Fruit fly (Drosophila melanogaster) whole organism, embryonic: ENCODE data around the gene Syt1.

Experiments
- Abd-B ChIP-seq: fragments of 200-800 bp; sonication (Bioruptor generic); optimal IDR thresholded peaks from 2 replicates; lab custom pipeline; 2018; ENCODE audit warnings: missing biosample characterization, mild to moderate bottlenecking, missing genetic modification characterization, moderate library complexity
- Asciz ChIP-seq: fragments of 200-800 bp; sonication (Bioruptor generic); optimal IDR thresholded peaks from 2 replicates; lab custom pipeline; 2017; ENCODE audit warnings: missing biosample characterization, mild to moderate bottlenecking, missing genetic modification characterization, missing genetic modification reagents
- Atf-2 ChIP-seq: fragments of 200-800 bp; sonication (Bioruptor generic); optimal IDR thresholded peaks from 2 replicates; lab custom pipeline; 2016; ENCODE audit warnings: missing biosample characterization, missing genetic modification characterization
- Awh ChIP-seq: fragments of 200-800 bp; sonication (Bioruptor generic); IDR thresholded peaks from 2 replicates; pipeline ENCODE4, ENCODE4 v1.3.6; 2022; ENCODE audit warnings: missing biosample characterization, missing genetic modification characterization
- CG11398 ChIP-seq: fragments of 200-800 bp; sonication (Bioruptor generic); optimal IDR thresholded peaks from 2 replicates; lab custom pipeline; 2016; ENCODE audit warnings: missing biosample characterization, missing genetic modification characterization
- CG11456 ChIP-seq: fragments of 200-800 bp; sonication (Bioruptor generic); IDR thresholded peaks from 3 replicates; pipeline ENCODE4 v1.3.6; 2022; ENCODE audit warnings: missing biosample characterization, missing genetic modification characterization
- CG11560 ChIP-seq: fragments of 200-800 bp; sonication (Bioruptor generic); IDR thresholded peaks from 3 replicates; pipeline ENCODE4 v1.3.6; 2022; ENCODE audit warnings: missing biosample characterization, missing genetic modification characterization
- CG13287 ChIP-seq: fragments of 200-800 bp; sonication (Bioruptor generic); IDR thresholded peaks from 2 replicates; pipeline ENCODE4 v1.3.6; 2022; ENCODE audit warnings: missing biosample characterization, missing genetic modification characterization; ENCODE audit not compliant: partially characterized antibody
- CG13624 ChIP-seq: fragments of 200-800 bp; sonication (Bioruptor generic); optimal IDR thresholded peaks from 2 replicates; lab custom pipeline; 2016; ENCODE audit warnings: missing biosample characterization, missing genetic modification characterization
- CG15269 ChIP-seq: fragments of 200-800 bp; sonication (Bioruptor generic); optimal IDR thresholded peaks from 2 replicates; lab custom pipeline; 2018; ENCODE audit warnings: missing biosample characterization, mild to moderate bottlenecking, missing genetic modification characterization, moderate library complexity
- CG18619 ChIP-seq: fragments of 200-800 bp; sonication (Bioruptor generic); optimal IDR thresholded peaks from 3 replicates; lab custom pipeline; 2017; ENCODE audit warnings: missing biosample characterization, mild to moderate bottlenecking, missing genetic modification characterization
- CG32532 ChIP-seq: fragments of 200-800 bp; sonication (Bioruptor generic); IDR thresholded peaks from 2 replicates; pipeline ENCODE4 v1.3.6; 2022; ENCODE audit warnings: missing biosample characterization, missing genetic modification characterization
- CG4424 ChIP-seq: fragments of 200-800 bp; sonication (Bioruptor generic); optimal IDR thresholded peaks from 3 replicates; lab custom pipeline; 2016; ENCODE audit warnings: missing biosample characterization, missing genetic modification characterization
- CG7556 ChIP-seq: fragments of 200-800 bp; sonication (Bioruptor generic); optimal IDR thresholded peaks from 2 replicates; lab custom pipeline; 2017; ENCODE audit warnings: missing biosample characterization, mild to moderate bottlenecking, missing genetic modification characterization
- CG7987 ChIP-seq: fragments of 200-800 bp; sonication (Bioruptor generic); optimal IDR thresholded peaks from 2 replicates; lab custom pipeline; 2018; ENCODE audit warnings: missing biosample characterization, mild to moderate bottlenecking, missing genetic modification characterization, moderate library complexity
- CG8281 ChIP-seq: fragments of 200-800 bp; sonication (Bioruptor generic); optimal IDR thresholded peaks from 2 replicates; lab custom pipeline; 2018; ENCODE audit warnings: missing biosample characterization, mild to moderate bottlenecking, missing genetic modification characterization, moderate library complexity
- CG8924 ChIP-seq: fragments of 200-800 bp; optimal IDR thresholded peaks from 3 replicates; lab custom pipeline; 2019; ENCODE audit warnings: missing biosample characterization, mild to moderate bottlenecking, missing genetic modification characterization, moderate library complexity
- CG8944 ChIP-seq: fragments of 200-800 bp; sonication (Bioruptor generic); optimal IDR thresholded peaks from 3 replicates; lab custom pipeline; 2016; ENCODE audit warnings: missing biosample characterization, missing genetic modification characterization
- CG9817 ChIP-seq: fragments of 200-800 bp; sonication (Bioruptor generic); optimal IDR thresholded peaks from 2 replicates; lab custom pipeline; 2018; ENCODE audit warnings: missing biosample characterization, mild to moderate bottlenecking, missing genetic modification characterization, moderate library complexity
- CTCF ChIP-seq: fragments of 200-800 bp; sonication (Bioruptor generic); optimal IDR thresholded peaks from 2 replicates; lab custom pipeline; 2017; ENCODE audit warnings: missing biosample characterization, mild to moderate bottlenecking, missing genetic modification characterization, moderate library complexity
- Dbx ChIP-seq: fragments of 200-800 bp; sonication (Bioruptor generic); IDR thresholded peaks from 3 replicates; pipeline ENCODE4 v1.3.6; 2022; ENCODE audit warnings: missing biosample characterization, missing genetic modification characterization
- Doc2 ChIP-seq: fragments of 200-800 bp; sonication (Bioruptor generic); IDR thresholded peaks from 2 replicates; pipeline ENCODE4 v1.3.6; 2022; ENCODE audit warnings: missing biosample characterization, missing genetic modification characterization
- Eip74EF ChIP-seq, 2 experiments: fragments of 200-800 bp in 1 of 2; fragments of >200 bp in 1 of 2; sonication (Bioruptor generic) in 1 of 2; optimal IDR thresholded peaks; 2 replicates each; lab custom pipeline; 2017 to 2019; ENCODE audit warnings: missing biosample characterization in 2 of 2, missing genetic modification characterization in 2 of 2, mild to moderate bottlenecking in 1 of 2, moderate library complexity in 1 of 2
- HmgZ ChIP-seq: fragments of 200-800 bp; sonication (Bioruptor generic); optimal IDR thresholded peaks from 2 replicates; lab custom pipeline; 2018; ENCODE audit warnings: missing biosample characterization, mild to moderate bottlenecking, missing genetic modification characterization
- Nf-YB ChIP-seq: fragments of 200-800 bp; sonication (Bioruptor generic); optimal IDR thresholded peaks from 3 replicates; lab custom pipeline; 2019; ENCODE audit warnings: missing biosample characterization, mild to moderate bottlenecking, missing genetic modification characterization, moderate library complexity
- Opbp ChIP-seq: fragments of 200-800 bp; sonication (Bioruptor generic); IDR thresholded peaks from 3 replicates; pipeline ENCODE4 v1.3.6; 2022; ENCODE audit warnings: missing biosample characterization, missing genetic modification characterization; ENCODE audit not compliant: partially characterized antibody
- Rfx ChIP-seq: fragments of 200-800 bp; sonication (Bioruptor generic); IDR thresholded peaks from 2 replicates; pipeline ENCODE4 v1.3.6; 2022; ENCODE audit warnings: missing biosample characterization, missing genetic modification characterization
- Rx ChIP-seq: fragments of 200-800 bp; sonication (Bioruptor generic); IDR thresholded peaks from 2 replicates; pipeline ENCODE4 v1.3.6; 2022; ENCODE audit warnings: missing biosample characterization, missing genetic modification characterization
- Sin3A ChIP-seq: fragments of >200 bp; optimal IDR thresholded peaks from 2 replicates; lab custom pipeline; 2018
- Tbp ChIP-seq: fragments of >200 bp; optimal IDR thresholded peaks from 2 replicates; lab custom pipeline; 2018; ENCODE audit warnings: missing biosample characterization, missing genetic modification characterization
- bcd ChIP-seq: fragments of 200-800 bp; sonication (Bioruptor generic); optimal IDR thresholded peaks from 2 replicates; lab custom pipeline; 2017; ENCODE audit warnings: missing biosample characterization, mild to moderate bottlenecking, missing genetic modification characterization
- bsh ChIP-seq, 2 experiments: fragments of 200-800 bp; sonication (Bioruptor generic); optimal IDR thresholded peaks; 2 replicates each; lab custom pipeline; 2017 to 2018; ENCODE audit warnings: mild to moderate bottlenecking in 2 of 2, missing biosample characterization in 2 of 2, missing genetic modification characterization in 2 of 2, moderate library complexity in 1 of 2
- chn ChIP-seq: fragments of 200-800 bp; sonication (Bioruptor generic); optimal IDR thresholded peaks from 2 replicates; lab custom pipeline; 2016; ENCODE audit warnings: missing biosample characterization, missing genetic modification characterization
- corto ChIP-seq: fragments of 200-800 bp; sonication (Bioruptor generic); optimal IDR thresholded peaks from 2 replicates; lab custom pipeline; 2016; ENCODE audit warnings: missing biosample characterization, mild to moderate bottlenecking, missing genetic modification characterization, moderate library complexity
- dimm ChIP-seq: fragments of 200-800 bp; sonication (Bioruptor generic); IDR thresholded peaks from 2 replicates; pipeline ENCODE4 v1.3.6; 2022; ENCODE audit warnings: missing biosample characterization, missing genetic modification characterization
- dpn ChIP-seq, 2 experiments: fragments of 200-800 bp; sonication (Bioruptor generic); optimal IDR thresholded peaks; 3 replicates each; lab custom pipeline; 2016; ENCODE audit warnings: missing biosample characterization in 2 of 2, missing genetic modification characterization in 2 of 2
- exex ChIP-seq: fragments of 200-800 bp; sonication (Bioruptor generic); optimal IDR thresholded peaks from 4 replicates; lab custom pipeline; 2018; ENCODE audit warnings: missing biosample characterization, mild to moderate bottlenecking, missing genetic modification characterization, moderate library complexity
- fru ChIP-seq: fragments of >200 bp; optimal IDR thresholded peaks from 2 replicates; lab custom pipeline; 2017
- ham ChIP-seq: fragments of 200-800 bp; sonication (Bioruptor generic); IDR thresholded peaks from 2 replicates; pipeline ENCODE4 v1.3.6; 2022; ENCODE audit warnings: missing biosample characterization, missing genetic modification characterization
- hth ChIP-seq: fragments of >200 bp; optimal IDR thresholded peaks from 2 replicates; lab custom pipeline; 2017; ENCODE audit warnings: inconsistent platforms
- kni ChIP-seq: fragments of 200-800 bp; sonication (Bioruptor generic); optimal IDR thresholded peaks from 3 replicates; lab custom pipeline; 2017; ENCODE audit warnings: mild to moderate bottlenecking, missing biosample characterization, missing genetic modification reagents, missing genetic modification characterization
- lola ChIP-seq, 3 experiments: fragments of >200 bp in 2 of 3; fragments of 200-800 bp in 1 of 3; sonication (Bioruptor generic) in 1 of 3; optimal IDR thresholded peaks; 2 replicates each; lab custom pipeline; 2017 to 2019; ENCODE audit warnings: missing biosample characterization in 3 of 3, missing genetic modification characterization in 3 of 3, mild to moderate bottlenecking in 1 of 3, moderate library complexity in 1 of 3
- maf-S ChIP-seq: fragments of 200-800 bp; sonication (Bioruptor generic); optimal IDR thresholded peaks from 2 replicates; lab custom pipeline; 2016; ENCODE audit warnings: missing biosample characterization, missing genetic modification characterization
- nom ChIP-seq: fragments of 200-800 bp; sonication (Bioruptor generic); optimal IDR thresholded peaks from 2 replicates; lab custom pipeline; 2017; ENCODE audit warnings: missing biosample characterization, missing genetic modification characterization, mild to moderate bottlenecking, moderate library complexity, missing genetic modification reagents
- org-1 ChIP-seq: fragments of 200-800 bp; sonication (Bioruptor generic); optimal IDR thresholded peaks from 2 replicates; lab custom pipeline; 2017; ENCODE audit warnings: missing biosample characterization, missing genetic modification characterization
- pfk ChIP-seq: fragments of 200-800 bp; sonication (Bioruptor generic); optimal IDR thresholded peaks from 2 replicates; lab custom pipeline; 2018; ENCODE audit warnings: missing biosample characterization, mild to moderate bottlenecking, missing genetic modification characterization, moderate library complexity
- psq ChIP-seq: fragments of 200-800 bp; sonication (Bioruptor generic); optimal IDR thresholded peaks from 2 replicates; lab custom pipeline; 2017; ENCODE audit warnings: missing biosample characterization, missing genetic modification characterization
- scrt ChIP-seq: fragments of 200-800 bp; sonication (Bioruptor generic); optimal IDR thresholded peaks from 2 replicates; lab custom pipeline; 2018; ENCODE audit warnings: missing biosample characterization, mild to moderate bottlenecking, missing genetic modification characterization, moderate library complexity
- ssp ChIP-seq: fragments of 200-800 bp; sonication (Bioruptor generic); IDR thresholded peaks from 2 replicates; pipeline ENCODE4 v1.3.6; 2022; ENCODE audit warnings: missing biosample characterization, missing genetic modification characterization
- tll ChIP-seq, 2 experiments: fragments of 200-800 bp in 1 of 2; fragments of >200 bp in 1 of 2; sonication (Bioruptor generic) in 1 of 2; optimal IDR thresholded peaks; 2 replicates each; lab custom pipeline; 2017 to 2019; ENCODE audit warnings: missing biosample characterization in 2 of 2, missing genetic modification characterization in 2 of 2, mild to moderate bottlenecking in 1 of 2, moderate library complexity in 1 of 2
- wek ChIP-seq: fragments of 200-800 bp; sonication (Bioruptor generic); optimal IDR thresholded peaks from 3 replicates; lab custom pipeline; 2018; ENCODE audit warnings: missing biosample characterization, mild to moderate bottlenecking, missing genetic modification characterization, moderate library complexity
- zen2 ChIP-seq: fragments of 200-800 bp; sonication (Bioruptor generic); IDR thresholded peaks from 3 replicates; pipeline ENCODE4 v1.3.6; 2022; ENCODE audit warnings: missing biosample characterization, missing genetic modification characterization; ENCODE audit not compliant: partially characterized antibody

The Syt1 gene

DNA sequence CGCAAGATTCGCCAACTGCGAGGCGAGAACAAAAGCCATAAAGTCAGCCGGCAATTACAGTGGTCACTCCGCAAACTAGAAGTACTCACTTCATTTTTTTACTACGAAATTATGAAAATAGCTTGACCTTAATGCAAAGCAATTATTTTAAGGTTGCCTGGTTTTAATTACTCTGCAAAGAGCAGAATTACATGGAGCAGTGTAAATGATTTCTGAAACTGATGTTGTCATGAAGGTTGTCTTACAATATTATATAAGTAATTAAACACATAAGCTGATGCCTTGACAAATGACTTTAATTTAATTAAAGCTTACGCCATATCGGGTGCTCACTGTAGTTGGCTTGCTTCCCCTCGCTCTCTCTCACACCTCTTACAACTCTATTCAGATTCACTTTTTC is 65.6 kb downstream of the Syt1 start (continued):
- TF ChIP-seq dpn (GFP tag; optimal IDR thresholded peaks at IDR 0.05; lab: Kevin White, UChicago) (peak; percentile 43 to 57), ham (GFP tag; lab: Robert Waterston, UW) (no peak), chn (GFP tag; lab: Kevin White, UChicago) (no peak), psq (GFP tag; lab: Kevin White, UChicago) (no peak), CG18619 (GFP tag; lab: Kevin White, UChicago) (peak; percentile 31), CG13624 (GFP tag; lab: Kevin White, UChicago) (peak; percentile 67), corto (GFP tag; lab: Kevin White, UChicago) (no peak), HmgZ (tag; lab: Kevin White, UChicago) (peak; percentile 17), fru (lab: Kevin White, UChicago) (no peak), Atf-2 (GFP tag; lab: Kevin White, UChicago) (peak; percentile 19), dimm (no peak), CG4424 (peak; percentile 17), bsh (GFP tag; optimal IDR thresholded peaks at IDR 0.05; lab: Kevin White, UChicago) (peak; percentile 12 to 74), org-1 (GFP tag; lab: Kevin White, UChicago) (peak; percentile 24), Rx (no peak), pfk (no peak), hth (lab: Kevin White, UChicago) (no peak), CG11456 (GFP tag; lab: Robert Waterston, UW) (no peak), CG8944 (GFP tag; lab: Kevin White, UChicago) (no peak), Eip74EF (GFP tag; optimal IDR thresholded peaks at IDR 0.05; lab: Kevin White, UChicago) (no peak), Doc2 (no peak), CG11398 (GFP tag; lab: Kevin White, UChicago) (no peak), scrt (GFP tag; lab: Kevin White, UChicago) (peak; percentile 54), CG32532 (GFP tag; lab: Robert Waterston, UW) (peak; percentile 71), Awh (GFP tag; lab: Robert Waterston, UW) (no peak), Rfx (GFP tag; lab: Robert Waterston, UW) (peak; percentile 73), CG13287 (GFP tag; lab: Robert Waterston, UW) (no peak), Opbp (no peak), Tbp (no peak), CG15269 (tag; lab: Kevin White, UChicago) (peak; percentile 44), Asciz (GFP tag; lab: Kevin White, UChicago) (peak; percentile 2), tll (GFP tag; optimal IDR thresholded peaks at IDR 0.05; lab: Kevin White, UChicago) (no peak), kni (no peak), CG8281 (tag; lab: Kevin White, UChicago) (no peak), Abd-B (GFP tag; lab: Kevin White, UChicago) (peak; percentile 41), wek (GFP tag; lab: Kevin White, UChicago) (no peak), ssp (GFP tag; lab: Robert Waterston, UW) (0 out of 2 replicates have a peak, but pooled peaks have one; percentile 9), nom (peak; percentile 77), maf-S (GFP tag; lab: Kevin White, UChicago) (peak; percentile 21), CG9817 (peak; percentile 57), CG8924 (tag; lab: Kevin White, UChicago) (peak; percentile 23), CG7987 (GFP tag; lab: Kevin White, UChicago) (no peak), CTCF (GFP tag; lab: Kevin White, UChicago) (no peak), CG7556 (GFP tag; lab: Kevin White, UChicago) (peak; percentile 42), exex (tag; lab: Kevin White, UChicago) (no peak), zen2 (GFP tag; lab: Robert Waterston, UW) (no peak), lola (GFP tag; optimal IDR thresholded peaks at IDR 0.05; lab: Kevin White, UChicago) (no peak), Sin3A (lab: Kevin White, UChicago) (no peak), Nf-YB (GFP tag; lab: Kevin White, UChicago) (no peak), CG11560 (tag; lab: Robert Waterston, UW) (no peak), Dbx (GFP tag; lab: Robert Waterston, UW) (peak; percentile 70), bcd (GFP tag; lab: Kevin White, UChicago) (peak; percentile 68)
